Worm (Caenorhabditis elegans) whole organism, early embryonic: ENCODE measurements around the gene T09A12.8.

Experiments used
- aly-1 ChIP-seq: sonication (generic microtip); optimal IDR thresholded peaks from 2 replicates; lab custom pipeline; 2016; ENCODE audit warnings: missing genetic modification characterization, missing compliant biosample characterization
- ama-1 ChIP-seq: fragments of 150-350 bp; optimal IDR thresholded peaks from 2 replicates; lab custom pipeline; 2014
- ceh-36 ChIP-seq: sonication (generic microtip); optimal IDR thresholded peaks from 2 replicates; lab custom pipeline; 2016; ENCODE audit warnings: missing genetic modification characterization, inconsistent platforms, missing compliant biosample characterization
- ets-7 ChIP-seq: sonication (generic microtip); optimal IDR thresholded peaks from 2 replicates; lab custom pipeline; 2016; ENCODE audit warnings: missing genotype, missing genetic modification characterization, missing compliant biosample characterization
- flt-1 ChIP-seq: fragments of 200-800 bp; sonication (Bioruptor generic); IDR thresholded peaks from 2 replicates; pipeline ENCODE4 v1.3.6; 2022; ENCODE audit warnings: missing genetic modification characterization, missing compliant biosample characterization
- hnd-1 ChIP-seq: sonication (generic microtip); optimal IDR thresholded peaks from 2 replicates; lab custom pipeline; 2016; ENCODE audit warnings: missing genetic modification characterization, missing compliant biosample characterization
- sea-1 ChIP-seq: fragments of 200-800 bp; sonication (Bioruptor generic); conservative IDR thresholded peaks from 2 replicates; pipeline ENCODE4 v1.3.6; 2022; ENCODE audit warnings: missing genetic modification characterization, missing compliant biosample characterization
- tbx-11 ChIP-seq: fragments of 200-800 bp; sonication (Bioruptor generic); IDR thresholded peaks from 2 replicates; pipeline ENCODE4 v1.3.6; 2022; ENCODE audit warnings: missing genetic modification characterization, missing compliant biosample characterization

DNA sequence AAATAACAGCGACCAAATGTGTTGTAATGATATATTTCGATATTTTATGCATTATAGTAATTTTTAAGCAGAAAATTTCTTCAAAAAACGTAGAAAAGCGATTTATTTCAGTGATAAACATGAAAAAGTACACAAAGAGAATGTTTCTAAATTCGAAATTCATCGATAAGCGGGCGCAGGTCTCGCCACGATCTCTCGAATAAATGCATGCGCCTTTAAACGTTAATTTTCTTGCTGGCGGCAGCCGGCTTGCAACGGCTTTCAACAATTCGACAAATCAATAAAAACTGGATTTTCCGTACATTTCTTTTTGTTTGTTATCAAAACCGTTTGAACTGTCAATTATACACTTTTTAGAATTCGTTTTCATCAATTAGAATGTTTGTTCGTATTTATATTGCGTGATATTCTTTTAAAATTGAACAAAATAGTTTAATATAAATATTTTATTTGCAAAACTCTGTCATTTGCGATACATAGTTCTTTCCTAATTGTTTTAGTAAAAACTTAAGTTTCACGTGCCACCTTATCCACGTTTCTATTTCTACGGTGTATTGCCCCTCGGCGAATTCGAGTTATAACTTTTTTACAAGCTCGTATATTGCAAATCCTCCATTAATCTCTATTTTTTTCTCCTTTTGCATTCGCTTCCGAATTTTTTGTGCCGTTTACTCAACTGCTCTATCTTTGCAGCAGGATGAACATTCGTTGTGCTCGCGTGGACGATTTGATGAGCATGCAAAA lies 46.3 kb upstream of the T09A12.8 start, which contains the start of gene daf-31:
- TF ChIP-seq ceh-36 (no peak), sea-1 (GFP tag; lab: Robert Waterston, UW) (0 out of 2 replicates have a peak, but pooled peaks have one; percentile 5), flt-1 (GFP tag; lab: Robert Waterston, UW) (no peak), tbx-11 (no peak), aly-1 (no peak), ets-7 (tag; lab: Kevin White, UChicago) (no peak), hnd-1 (tag; lab: Kevin White, UChicago) (no peak), ama-1 (lab: Kevin White, UChicago) (no peak)
